Worm (Caenorhabditis elegans) whole organism, L1 larva: ENCODE measurements around the gene mup-2.

ENCODE experiments used
- C16A3.4 ChIP-seq: fragments of 150-350 bp; optimal IDR thresholded peaks from 2 replicates; lab custom pipeline; 2014; ENCODE audit warnings: missing biosample characterization, missing genetic modification characterization
- C34B4.2 ChIP-seq: sonication (generic microtip); optimal IDR thresholded peaks from 2 replicates; lab custom pipeline; 2017; ENCODE audit warnings: mild to moderate bottlenecking, missing genetic modification characterization, missing compliant biosample characterization
- F16B12.6 ChIP-seq: fragments of 150-350 bp; optimal IDR thresholded peaks from 2 replicates; lab custom pipeline; 2014; ENCODE audit warnings: missing biosample characterization, missing genetic modification characterization
- Y116A8C.19 ChIP-seq: sonication (generic microtip); optimal IDR thresholded peaks from 2 replicates; lab custom pipeline; 2016; ENCODE audit warnings: missing compliant biosample characterization, missing genetic modification characterization, borderline replicate concordance
- aha-1 ChIP-seq: fragments of 150-350 bp; optimal IDR thresholded peaks from 2 replicates; lab custom pipeline; 2014; ENCODE audit warnings: missing biosample characterization, missing genetic modification characterization
- aly-2 ChIP-seq: fragments of 150-350 bp; optimal IDR thresholded peaks from 2 replicates; lab custom pipeline; 2014; ENCODE audit warnings: missing biosample characterization, missing genetic modification characterization
- ama-1 ChIP-seq: fragments of 150-350 bp; optimal IDR thresholded peaks from 2 replicates; lab custom pipeline; 2014
- blmp-1 ChIP-seq: fragments of 150-350 bp; optimal IDR thresholded peaks from 2 replicates; lab custom pipeline; 2014; ENCODE audit warnings: missing biosample characterization, missing genetic modification characterization
- ceh-88 ChIP-seq: fragments of 200-800 bp; sonication (Bioruptor generic); IDR thresholded peaks from 2 replicates; pipeline ENCODE4 v1.3.6; 2022; ENCODE audit warnings: missing genetic modification characterization, missing compliant biosample characterization
- ceh-90 ChIP-seq: sonication (generic microtip); optimal IDR thresholded peaks from 2 replicates; lab custom pipeline; 2016; ENCODE audit warnings: missing genetic modification characterization, missing compliant biosample characterization
- dpl-1 ChIP-seq, 3 experiments: fragments of 150-350 bp in 2 of 3; sonication (generic microtip) in 1 of 3; optimal IDR thresholded peaks; 2 replicates each; lab custom pipeline; 2014 to 2017; ENCODE audit warnings: missing biosample characterization in 3 of 3, missing genetic modification characterization in 3 of 3, missing genetic modification reagents in 3 of 3
- dsc-1 ChIP-seq: sonication (generic microtip); optimal IDR thresholded peaks from 2 replicates; lab custom pipeline; 2016; ENCODE audit warnings: mild to moderate bottlenecking, missing genetic modification characterization, missing compliant biosample characterization
- efl-1 ChIP-seq, 4 experiments: fragments of 150-350 bp; optimal IDR thresholded peaks in 3 of 4; peaks in 1 of 4; 1 replicate in 1 of 4; 2 replicates in 3 of 4; lab custom pipeline; 2014; ENCODE audit warnings: missing biosample characterization in 2 of 4, missing genetic modification characterization in 2 of 4, missing genetic modification reagents in 2 of 4
- egl-27 ChIP-seq, 2 experiments: fragments of 150-350 bp in 1 of 2; sonication (generic microtip); optimal IDR thresholded peaks; 3 replicates each; lab custom pipeline; 2017 to 2018; ENCODE audit warnings: missing biosample characterization in 2 of 2, missing genetic modification characterization in 2 of 2, missing genetic modification reagents in 2 of 2
- elt-2 ChIP-seq: sonication (generic microtip); optimal IDR thresholded peaks from 2 replicates; lab custom pipeline; 2016; ENCODE audit warnings: missing genetic modification characterization, mild to moderate bottlenecking, inconsistent platforms, missing compliant biosample characterization, missing genetic modification reagents
- elt-3 ChIP-seq, 6 experiments: fragments of 150-350 bp in 1 of 6; sonication (generic microtip); optimal IDR thresholded peaks; 2 replicates each; lab custom pipeline; 2017 to 2018; ENCODE audit warnings: missing biosample characterization in 6 of 6, missing genetic modification characterization in 6 of 6, inconsistent platforms in 1 of 6
- ets-5 ChIP-seq: fragments of 200-800 bp; sonication (Bioruptor generic); IDR thresholded peaks from 2 replicates; pipeline ENCODE4 v1.3.6; 2022; ENCODE audit warnings: missing genetic modification characterization, missing compliant biosample characterization
- fkh-10 ChIP-seq: sonication (generic microtip); optimal IDR thresholded peaks from 2 replicates; lab custom pipeline; 2017; ENCODE audit warnings: missing biosample characterization, missing genetic modification reagents, missing genetic modification characterization
- fkh-4 ChIP-seq: sonication (generic microtip); optimal IDR thresholded peaks from 2 replicates; lab custom pipeline; 2016; ENCODE audit warnings: missing compliant biosample characterization, missing genetic modification characterization, borderline replicate concordance
- hlh-17 ChIP-seq: fragments of 200-800 bp; sonication (Bioruptor generic); optimal IDR thresholded peaks from 2 replicates; lab custom pipeline; 2018; ENCODE audit warnings: missing genetic modification characterization, mild to moderate bottlenecking, missing compliant biosample characterization, moderate library complexity, borderline replicate concordance
- lin-35 ChIP-seq, 2 experiments: fragments of 150-350 bp; optimal IDR thresholded peaks; 2 replicates each; lab custom pipeline; 2014; ENCODE audit warnings: missing biosample characterization in 2 of 2, missing genetic modification characterization in 2 of 2, missing genetic modification reagents in 2 of 2
- lin-39 ChIP-seq: fragments of 150-350 bp; optimal IDR thresholded peaks from 2 replicates; lab custom pipeline; 2014; ENCODE audit warnings: missing biosample characterization, missing genetic modification reagents, missing genetic modification characterization
- mab-9 ChIP-seq: fragments of 200-800 bp; sonication (Bioruptor generic); IDR thresholded peaks from 2 replicates; pipeline ENCODE4 v1.3.6; 2022; ENCODE audit warnings: missing genetic modification reagents, missing genetic modification characterization, missing compliant biosample characterization
- mdl-1 ChIP-seq, 2 experiments: fragments of 150-350 bp; optimal IDR thresholded peaks; 2 replicates each; lab custom pipeline; 2014 to 2017; ENCODE audit warnings: missing biosample characterization in 2 of 2, missing genetic modification characterization in 2 of 2, inconsistent platforms in 1 of 2
- mef-2 ChIP-seq: fragments of 150-350 bp; optimal IDR thresholded peaks from 2 replicates; lab custom pipeline; 2014; ENCODE audit warnings: missing biosample characterization, missing genetic modification characterization
- mep-1 ChIP-seq: fragments of 150-350 bp; optimal IDR thresholded peaks from 2 replicates; lab custom pipeline; 2014; ENCODE audit warnings: missing biosample characterization, missing genetic modification characterization
- nhr-11 ChIP-seq: fragments of 150-350 bp; optimal IDR thresholded peaks from 2 replicates; lab custom pipeline; 2014; ENCODE audit warnings: missing biosample characterization, missing genetic modification characterization
- nhr-19 ChIP-seq: fragments of 200-800 bp; sonication (Bioruptor generic); conservative IDR thresholded peaks from 2 replicates; pipeline ENCODE4 v1.3.6; 2022; ENCODE audit warnings: missing genetic modification characterization, missing compliant biosample characterization
- nhr-47 ChIP-seq: sonication (generic microtip); optimal IDR thresholded peaks from 2 replicates; lab custom pipeline; 2016; ENCODE audit warnings: mild to moderate bottlenecking, missing genetic modification characterization, moderate library complexity, missing compliant biosample characterization
- nhr-71 ChIP-seq: sonication (generic microtip); optimal IDR thresholded peaks from 2 replicates; lab custom pipeline; 2016; ENCODE audit warnings: mild to moderate bottlenecking, missing genetic modification characterization, moderate library complexity, missing compliant biosample characterization
- nhr-76 ChIP-seq: sonication (generic microtip); optimal IDR thresholded peaks from 2 replicates; lab custom pipeline; 2017; ENCODE audit warnings: missing biosample characterization, missing genetic modification characterization
- nhr-77 ChIP-seq: fragments of 150-350 bp; optimal IDR thresholded peaks from 2 replicates; lab custom pipeline; 2014; ENCODE audit warnings: missing biosample characterization, missing genetic modification characterization
- nhr-85 ChIP-seq: sonication (generic microtip); peaks from one replicate; lab custom pipeline; 2016; ENCODE audit warnings: missing genetic modification characterization, inconsistent platforms, missing compliant biosample characterization
- pax-3 ChIP-seq: fragments of 200-800 bp; sonication (Bioruptor generic); optimal IDR thresholded peaks from 2 replicates; lab custom pipeline; 2018; ENCODE audit warnings: mild to moderate bottlenecking, missing genetic modification characterization, moderate library complexity, missing compliant biosample characterization
- pqm-1 ChIP-seq: sonication (generic microtip); optimal IDR thresholded peaks from 3 replicates; lab custom pipeline; 2017; ENCODE audit warnings: missing biosample characterization, missing genetic modification characterization
- rnt-1 ChIP-seq: sonication (generic microtip); optimal IDR thresholded peaks from 2 replicates; lab custom pipeline; 2016; ENCODE audit warnings: mild to moderate bottlenecking, missing genetic modification characterization, moderate library complexity, missing compliant biosample characterization
- sptf-1 ChIP-seq: fragments of 150-350 bp; optimal IDR thresholded peaks from 2 replicates; lab custom pipeline; 2014; ENCODE audit warnings: missing biosample characterization, missing genetic modification characterization
- tbx-2 ChIP-seq: sonication (generic microtip); optimal IDR thresholded peaks from 2 replicates; lab custom pipeline; 2016; ENCODE audit warnings: missing genetic modification characterization, missing compliant biosample characterization
- unc-30 ChIP-seq: sonication (generic microtip); optimal IDR thresholded peaks from 2 replicates; lab custom pipeline; 2017; ENCODE audit warnings: missing biosample characterization, missing genetic modification characterization
- unc-86 ChIP-seq: sonication (generic microtip); optimal IDR thresholded peaks from 2 replicates; lab custom pipeline; 2016; ENCODE audit warnings: missing genetic modification characterization, missing compliant biosample characterization
- unc-98 ChIP-seq: fragments of 200-800 bp; sonication (Bioruptor generic); IDR thresholded peaks from 2 replicates; pipeline ENCODE4 v1.3.6; 2022; ENCODE audit warnings: missing genetic modification characterization, missing compliant biosample characterization
- zag-1 ChIP-seq: fragments of 150-350 bp; optimal IDR thresholded peaks from 2 replicates; lab custom pipeline; 2014; ENCODE audit warnings: missing biosample characterization, missing genetic modification characterization
- zip-4 ChIP-seq: fragments of 200-800 bp; sonication (Bioruptor generic); optimal IDR thresholded peaks from 2 replicates; lab custom pipeline; 2018; ENCODE audit warnings: mild to moderate bottlenecking, missing genetic modification characterization, moderate library complexity, missing compliant biosample characterization
- ztf-11 ChIP-seq, 2 experiments: sonication (generic microtip); optimal IDR thresholded peaks; 2 replicates each; lab custom pipeline; 2016 to 2017; ENCODE audit warnings: missing genetic modification characterization in 2 of 2, missing biosample characterization in 1 of 2, missing compliant biosample characterization in 1 of 2
- ztf-4 ChIP-seq: fragments of 150-350 bp; optimal IDR thresholded peaks from 2 replicates; lab custom pipeline; 2014; ENCODE audit warnings: missing biosample characterization, missing genetic modification characterization

Gene mup-2

DNA sequence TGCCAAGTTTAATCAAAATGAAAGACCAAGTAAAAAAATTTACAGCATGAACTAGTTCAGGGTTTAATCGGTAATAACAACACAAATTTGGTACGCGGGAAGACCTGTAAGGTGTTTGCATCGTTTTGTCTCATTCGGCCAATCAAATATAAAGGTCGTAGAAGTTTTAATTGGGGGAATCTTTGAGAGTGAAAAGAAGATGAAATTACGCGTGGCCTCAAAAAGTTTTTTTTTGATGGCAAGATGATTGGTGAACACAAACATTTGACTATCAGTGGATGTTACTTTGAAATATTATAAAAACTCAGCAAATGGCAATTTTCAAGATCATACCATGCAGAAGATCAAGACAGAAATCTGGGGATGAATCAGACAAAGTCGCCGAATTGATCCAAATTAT, 45.1 kb upstream of the mup-2 start, which contains the start of gene nas-33:
TSS of gene nas-33 (minus strand) at position 101 of the 400 bp plus-strand sequence.
- TF ChIP-seq ztf-11 (tag; optimal IDR thresholded peaks at IDR 0.05; lab: Kevin White, UChicago) (no peak), unc-98 (GFP tag; lab: Robert Waterston, UW) (no peak), ceh-88 (no peak), fkh-4 (tag; lab: Kevin White, UChicago) (no peak), lin-35 (GFP tag; optimal IDR thresholded peaks at IDR 0.05; lab: Kevin White, UChicago) (no peak), sptf-1 (no peak), mef-2 (tag; lab: Kevin White, UChicago) (no peak), nhr-11 (tag; lab: Kevin White, UChicago) (no peak)

DNA sequence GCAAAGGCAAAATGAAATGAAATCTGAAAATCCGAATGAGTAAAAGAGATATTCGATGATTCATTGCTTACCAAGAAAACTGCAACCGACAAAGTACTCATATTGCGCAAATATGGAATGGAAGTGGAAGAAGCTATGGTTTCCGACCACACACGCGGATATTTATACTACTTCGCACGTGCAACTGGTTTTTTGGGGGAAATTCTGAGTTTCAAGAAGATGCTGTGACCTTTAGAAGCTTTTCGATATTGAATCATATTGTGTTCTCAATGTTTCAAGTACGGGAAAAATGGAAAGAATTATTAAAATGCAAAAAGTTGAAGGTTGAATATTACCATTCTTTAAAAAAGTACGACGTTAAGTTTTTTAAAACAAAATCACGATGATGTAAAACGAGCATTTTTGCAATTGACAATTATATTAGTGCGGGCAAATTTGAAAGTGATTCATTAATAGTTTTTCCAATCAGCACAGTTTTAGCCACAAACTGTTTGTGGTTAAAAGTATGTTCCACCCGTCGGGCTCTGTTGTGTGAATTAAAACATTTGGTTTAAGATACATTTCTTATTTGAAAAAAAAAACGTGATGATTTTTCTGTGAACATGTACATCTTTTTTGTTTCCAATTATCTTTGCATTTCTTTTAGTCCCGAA, 40.9 kb upstream of the mup-2 start, which contains the start of the genes grl-6 and K10C2.6:
TSS of gene grl-6 (minus strand) at position 101 of the 653 bp plus-strand sequence.
TSS of gene K10C2.6 (plus strand) at position 603 of the 653 bp plus-strand sequence.
- TF ChIP-seq ztf-11 (tag; optimal IDR thresholded peaks at IDR 0.05; lab: Kevin White, UChicago) (no peak), zip-4 (GFP tag; lab: Kevin White, UChicago) (no peak), C16A3.4 (tag; lab: Kevin White, UChicago) (no peak), mep-1 (no peak), mab-9 (GFP tag; lab: Robert Waterston, UW) (no peak)
- TF ChIP-seq, all 84 proteins: peak for 0

DNA sequence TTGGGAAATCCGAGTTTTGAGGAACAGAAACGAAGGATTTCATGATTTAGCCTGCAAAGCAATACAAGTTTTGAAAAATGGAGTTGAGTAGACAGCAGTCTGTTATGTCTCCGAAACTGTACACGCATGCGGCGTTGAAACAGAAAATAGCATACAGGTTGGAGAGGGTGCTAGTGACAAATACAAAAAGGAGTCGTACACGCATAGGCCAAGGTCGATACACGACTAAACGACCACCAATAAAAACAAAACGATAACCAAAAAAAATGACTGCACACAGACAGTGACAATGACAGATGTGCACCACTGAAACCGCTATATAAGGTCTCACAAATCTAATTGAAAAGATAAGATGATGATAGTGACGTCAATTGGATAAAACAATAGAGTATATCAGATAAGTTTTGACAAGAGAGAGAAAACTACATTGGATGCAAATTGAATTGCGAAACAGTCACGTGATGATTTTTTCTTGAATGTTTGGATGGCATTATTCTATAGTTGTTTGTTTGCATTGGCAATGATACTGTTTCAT, 38.9 kb upstream of the mup-2 start, which contains the start of gene fah-1:
TSS of gene fah-1 (minus strand) at position 51 of the 535 bp plus-strand sequence.
- TF ChIP-seq mab-9 (GFP tag; lab: Robert Waterston, UW) (no peak), F16B12.6 (tag; lab: Kevin White, UChicago) (no peak), nhr-19 (peak; percentile 43), dpl-1 (GFP tag; optimal IDR thresholded peaks at IDR 0.05; lab: Kevin White, UChicago) (peak in 1 of 3 experiments; percentile 16), ztf-4 (no peak), unc-86 (tag; lab: Kevin White, UChicago) (no peak), unc-98 (GFP tag; lab: Robert Waterston, UW) (no peak), lin-39 (no peak), C16A3.4 (tag; lab: Kevin White, UChicago) (no peak), nhr-47 (tag; lab: Kevin White, UChicago) (peak; percentile 61), pax-3 (tag; lab: Kevin White, UChicago) (no peak), nhr-77 (tag; lab: Kevin White, UChicago) (no peak), zag-1 (tag; lab: Kevin White, UChicago) (no peak), dsc-1 (no peak), zip-4 (GFP tag; lab: Kevin White, UChicago) (peak; percentile 38), fkh-10 (GFP tag; lab: Kevin White, UChicago) (no peak), ets-5 (GFP tag; lab: Robert Waterston, UW) (no peak), nhr-71 (peak; percentile 85), Y116A8C.19 (no peak), C34B4.2 (tag; lab: Kevin White, UChicago) (no peak), elt-3 (tag; optimal IDR thresholded peaks at IDR 0.05; lab: Kevin White, UChicago) (peak in 3 of 6 experiments; percentile 71 to 92 (median 82)), pqm-1 (tag; lab: Kevin White, UChicago) (no peak), aly-2 (tag; lab: Kevin White, UChicago) (no peak), rnt-1 (tag; lab: Kevin White, UChicago) (no peak), unc-30 (tag; lab: Kevin White, UChicago) (no peak), fkh-4 (tag; lab: Kevin White, UChicago) (no peak), blmp-1 (tag; lab: Kevin White, UChicago) (peak; percentile 37), elt-2 (peak; percentile 43), ztf-11 (tag; optimal IDR thresholded peaks at IDR 0.05; lab: Kevin White, UChicago) (no peak), hlh-17 (GFP tag; lab: Kevin White, UChicago) (no peak), egl-27 (tag; optimal IDR thresholded peaks at IDR 0.05; lab: Kevin White, UChicago) (no peak), tbx-2 (no peak), aha-1 (no peak), efl-1 (optimal IDR thresholded peaks at IDR 0.05; lab: Kevin White, UChicago) (no peak), efl-1 (GFP tag; optimal IDR thresholded peaks at IDR 0.05 in 1 of 2; lab: Kevin White, UChicago) (peak in 1 of 2 experiments; percentile 2), nhr-85 (tag; lab: Kevin White, UChicago) (peak; percentile 97), ceh-90 (tag; lab: Kevin White, UChicago) (no peak), mdl-1 (tag; optimal IDR thresholded peaks at IDR 0.05; lab: Kevin White, UChicago) (peak in 1 of 2 experiments; percentile 3), ama-1 (lab: Kevin White, UChicago) (no peak), nhr-76 (tag; lab: Kevin White, UChicago) (no peak), mep-1 (peak; percentile 34)
